Worm (Caenorhabditis elegans): Measurements from ENCODE around the gene Y71H2AR.2.

The Y71H2AR.2 gene

ce11 chrIII:2804461-2804860 lies 36.3 kb downstream of the Y71H2AR.2 start (continued):
- TF ChIP-seq nhr-28 (tag; optimal IDR thresholded peaks at IDR 0.05) (peak; percentile 80), ceh-62 (tag; optimal IDR thresholded peaks at IDR 0.05) (no peak), attf-4 (tag; optimal IDR thresholded peaks at IDR 0.05) (no peak), nhr-76 (tag; optimal IDR thresholded peaks at IDR 0.05) (no peak), madf-9 (GFP tag; conservative IDR thresholded peaks at IDR 0.05) (no peak), F26F4.8 (GFP tag; conservative IDR thresholded peaks at IDR 0.05) (no peak), php-3 (GFP tag; IDR thresholded peaks at IDR 0.05) (no peak), nhr-77 (tag; optimal IDR thresholded peaks at IDR 0.05) (no peak), zfp-3 (GFP tag; conservative IDR thresholded peaks at IDR 0.05) (no peak), mxl-2 (GFP tag; conservative IDR thresholded peaks at IDR 0.05) (no peak), lim-7 (GFP tag; IDR thresholded peaks at IDR 0.05) (no peak), D1046.2 (GFP tag; IDR thresholded peaks at IDR 0.05) (no peak), Y75B8A.6 (GFP tag; IDR thresholded peaks at IDR 0.05) (no peak), zfp-2 (tag; optimal IDR thresholded peaks at IDR 0.05) (no peak), nhr-10 (tag; optimal IDR thresholded peaks at IDR 0.05) (no peak), F37D6.2 (tag; optimal IDR thresholded peaks at IDR 0.05) (no peak), lin-13 (GFP tag; optimal IDR thresholded peaks at IDR 0.05) (no peak), lin-15B (tag; optimal IDR thresholded peaks at IDR 0.05) (no peak), dmd-9 (GFP tag; IDR thresholded peaks at IDR 0.05) (no peak), F44E2.7 (GFP tag; IDR thresholded peaks at IDR 0.05) (no peak), F10B5.3 (tag; optimal IDR thresholded peaks at IDR 0.05) (no peak), hlh-30 (tag; optimal IDR thresholded peaks at IDR 0.05; ENCODE audit: insufficient read depth) (peak; percentile 92), egl-27 (tag; optimal IDR thresholded peaks at IDR 0.05) (no peak), cey-2 (tag; optimal IDR thresholded peaks at IDR 0.05; ENCODE audit: borderline replicate concordance, insufficient read depth) (no peak), nhr-237 (tag; optimal IDR thresholded peaks at IDR 0.05) (no peak), daf-8 (GFP tag; IDR thresholded peaks at IDR 0.05) (no peak), daf-19 (GFP tag; conservative IDR thresholded peaks at IDR 0.05) (no peak), nhr-41 (GFP tag; IDR thresholded peaks at IDR 0.05) (no peak), tag-97 (GFP tag; IDR thresholded peaks at IDR 0.05) (no peak), daf-12 (tag; optimal IDR thresholded peaks at IDR 0.05) (no peak), zag-1 (tag; optimal IDR thresholded peaks at IDR 0.05) (no peak), nhr-48 (tag; optimal IDR thresholded peaks at IDR 0.05) (no peak), hif-1 (tag; optimal IDR thresholded peaks at IDR 0.05) (no peak), aha-1 (tag) (peak; percentile 80), pha-4 (GFP tag; IDR thresholded peaks at IDR 0.05) (no peak), pha-4 (tag; optimal IDR thresholded peaks at IDR 0.05) (peak; percentile 82), fkh-10 (GFP tag; optimal IDR thresholded peaks at IDR 0.05) (no peak), ztf-7 (tag; optimal IDR thresholded peaks at IDR 0.05) (no peak), zip-11 (GFP tag; IDR thresholded peaks at IDR 0.05) (no peak), ceh-20 (GFP tag; IDR thresholded peaks at IDR 0.05) (no peak), dpl-1 (GFP tag; optimal IDR thresholded peaks at IDR 0.05) (peak; percentile 55), nhr-11 (tag; optimal IDR thresholded peaks at IDR 0.05) (no peak), ceh-82 (tag; optimal IDR thresholded peaks at IDR 0.05) (no peak), fos-1 (tag; optimal IDR thresholded peaks at IDR 0.05) (no peak), lin-39 (tag; optimal IDR thresholded peaks at IDR 0.05) (no peak), hlh-11 (tag; optimal IDR thresholded peaks at IDR 0.05) (peak; percentile 61), T26A8.4 (GFP tag; IDR thresholded peaks at IDR 0.05) (no peak), ZK337.2 (GFP tag; IDR thresholded peaks at IDR 0.05) (no peak), ctbp-1 (GFP tag; IDR thresholded peaks at IDR 0.05) (no peak), rbr-2 (tag; optimal IDR thresholded peaks at IDR 0.05) (no peak), jun-1 (tag; optimal IDR thresholded peaks at IDR 0.05) (no peak), nhr-111 (GFP tag; optimal IDR thresholded peaks at IDR 0.05) (no peak), arid-1 (GFP tag; conservative IDR thresholded peaks at IDR 0.05) (no peak)

Data from whole organism, L4 larva.